Worm (Caenorhabditis elegans) whole organism, early embryonic: ENCODE data around the gene mdf-2.

Experiments used
- B0310.2 ChIP-seq: sonication (generic microtip); optimal IDR thresholded peaks from 2 replicates; lab custom pipeline; 2016; ENCODE audit warnings: mild to moderate bottlenecking, missing genetic modification characterization, missing compliant biosample characterization
- F13C5.2 ChIP-seq: sonication (generic microtip); optimal IDR thresholded peaks from 2 replicates; lab custom pipeline; 2017; ENCODE audit warnings: mild to moderate bottlenecking, missing genetic modification characterization, inconsistent platforms, missing compliant biosample characterization
- aly-1 ChIP-seq: sonication (generic microtip); optimal IDR thresholded peaks from 2 replicates; lab custom pipeline; 2016; ENCODE audit warnings: missing genetic modification characterization, missing compliant biosample characterization
- ama-1 ChIP-seq: fragments of 150-350 bp; optimal IDR thresholded peaks from 2 replicates; lab custom pipeline; 2014
- ceh-13 ChIP-seq: fragments of 200-800 bp; sonication (Bioruptor generic); optimal IDR thresholded peaks from 2 replicates; lab custom pipeline; 2018; ENCODE audit warnings: mild to moderate bottlenecking, missing genetic modification characterization, missing compliant biosample characterization
- ceh-36 ChIP-seq: sonication (generic microtip); optimal IDR thresholded peaks from 2 replicates; lab custom pipeline; 2016; ENCODE audit warnings: missing genetic modification characterization, inconsistent platforms, missing compliant biosample characterization
- ets-7 ChIP-seq: sonication (generic microtip); optimal IDR thresholded peaks from 2 replicates; lab custom pipeline; 2016; ENCODE audit warnings: missing genotype, missing genetic modification characterization, missing compliant biosample characterization
- flt-1 ChIP-seq: fragments of 200-800 bp; sonication (Bioruptor generic); IDR thresholded peaks from 2 replicates; pipeline ENCODE4 v1.3.6; 2022; ENCODE audit warnings: missing genetic modification characterization, missing compliant biosample characterization
- hmbx-1 ChIP-seq: sonication (generic microtip); optimal IDR thresholded peaks from 2 replicates; lab custom pipeline; 2016; ENCODE audit warnings: mild to moderate bottlenecking, missing genetic modification characterization, missing compliant biosample characterization
- hmg-4 ChIP-seq: fragments of 200-800 bp; sonication (Bioruptor generic); optimal IDR thresholded peaks from 2 replicates; lab custom pipeline; 2018; ENCODE audit warnings: mild to moderate bottlenecking, missing genetic modification characterization, missing compliant biosample characterization
- hnd-1 ChIP-seq: sonication (generic microtip); optimal IDR thresholded peaks from 2 replicates; lab custom pipeline; 2016; ENCODE audit warnings: missing genetic modification characterization, missing compliant biosample characterization
- pes-1 ChIP-seq: fragments of 200-800 bp; sonication (Bioruptor generic); IDR thresholded peaks from 2 replicates; pipeline ENCODE4 v1.3.6; 2022; ENCODE audit warnings: missing genetic modification reagents, missing genetic modification characterization, missing compliant biosample characterization
- scrt-1 ChIP-seq: fragments of 200-800 bp; sonication (Bioruptor generic); IDR thresholded peaks from 2 replicates; pipeline ENCODE4 v1.3.6; 2022; ENCODE audit warnings: missing genetic modification characterization, missing compliant biosample characterization
- sea-1 ChIP-seq: fragments of 200-800 bp; sonication (Bioruptor generic); conservative IDR thresholded peaks from 2 replicates; pipeline ENCODE4 v1.3.6; 2022; ENCODE audit warnings: missing genetic modification characterization, missing compliant biosample characterization
- tbx-11 ChIP-seq: fragments of 200-800 bp; sonication (Bioruptor generic); IDR thresholded peaks from 2 replicates; pipeline ENCODE4 v1.3.6; 2022; ENCODE audit warnings: missing genetic modification characterization, missing compliant biosample characterization
- tbx-37 ChIP-seq: fragments of 200-800 bp; sonication (Bioruptor generic); conservative IDR thresholded peaks from 2 replicates; pipeline ENCODE4 v1.3.6; 2022; ENCODE audit warnings: missing genetic modification reagents, missing genetic modification characterization, missing compliant biosample characterization
- tra-4 ChIP-seq: sonication (generic microtip); optimal IDR thresholded peaks from 2 replicates; lab custom pipeline; 2017; ENCODE audit warnings: missing genetic modification characterization, missing compliant biosample characterization

The mdf-2 gene

DNA sequence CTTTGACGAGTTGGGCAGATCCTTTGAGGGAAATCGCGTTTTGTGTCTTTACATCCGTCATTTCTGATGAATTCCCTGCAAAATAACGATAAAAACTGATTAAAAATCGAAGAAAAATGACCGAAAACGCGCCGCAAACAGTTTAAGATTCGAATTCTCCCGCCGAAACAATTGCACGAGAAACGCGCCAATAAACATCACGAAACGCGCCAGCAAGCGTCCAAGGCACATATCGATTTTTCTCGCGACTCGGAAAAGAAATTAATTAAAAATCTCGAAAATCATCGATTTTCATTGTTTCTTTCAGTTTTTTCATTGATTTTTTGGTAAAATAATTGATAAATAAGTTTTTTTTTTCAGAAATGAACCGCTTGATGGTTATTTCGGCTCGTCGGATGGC is at the start of gene mdf-2, which contains the start of gene nduv-3:
mdf-2 (minus strand) TSS at position 176 of the 400 bp plus-strand sequence.
nduv-3 (plus strand) TSS at position 361 of the 400 bp plus-strand sequence.
- no peak for TF ChIP-seq hmbx-1 (tag; lab: Kevin White, UChicago)

DNA sequence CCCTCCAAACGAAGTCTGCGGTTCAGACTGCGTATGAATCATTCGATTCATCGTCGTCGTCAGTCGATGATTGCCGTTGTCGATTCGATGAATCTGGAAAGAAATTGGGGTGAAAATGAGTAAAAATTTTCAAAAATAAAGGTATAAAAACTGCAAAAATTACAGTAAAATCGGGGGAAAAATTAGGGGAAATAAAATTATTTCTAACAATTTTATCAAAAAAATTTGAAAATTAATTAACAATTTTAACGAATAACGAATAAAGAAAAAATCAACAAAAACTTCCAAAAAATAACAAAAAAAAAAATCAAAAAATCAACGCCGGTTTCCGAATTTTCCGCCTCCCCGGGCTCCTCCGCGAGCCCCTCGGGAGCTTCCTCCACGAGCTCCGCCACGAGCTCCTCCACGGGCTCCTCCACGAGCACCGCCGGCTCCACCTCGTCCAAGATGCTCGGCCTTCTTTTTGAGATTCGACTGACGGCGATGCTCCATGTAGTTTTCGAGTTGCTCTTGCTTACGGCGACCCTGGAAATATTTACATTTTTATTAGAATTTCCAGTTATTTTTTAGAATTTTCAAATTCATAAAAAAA is 47.9 kb upstream of the mdf-2 start, which contains the start of gene egrh-3:
egrh-3 (minus strand) TSS at position 51 of the 592 bp plus-strand sequence.
- TF ChIP-seq aly-1 = no peak
- TF ChIP-seq hmg-4 (GFP tag; lab: Kevin White, UChicago) = no peak
- TF ChIP-seq hnd-1 (tag; lab: Kevin White, UChicago) = no peak
- TF ChIP-seq ceh-13 = no peak
- TF ChIP-seq sea-1 (GFP tag; lab: Robert Waterston, UW) = no peak
- TF ChIP-seq pes-1 (GFP tag; lab: Robert Waterston, UW) = no peak
- no peak for TF ChIP-seq F13C5.2 (tag; lab: Kevin White, UChicago)
- TF ChIP-seq ets-7 = no peak
- no peak for TF ChIP-seq hmbx-1 (tag; lab: Kevin White, UChicago)
- TF ChIP-seq tbx-37 (GFP tag; lab: Robert Waterston, UW) = no peak
- TF ChIP-seq tra-4 (tag; lab: Kevin White, UChicago) = no peak
- no peak for TF ChIP-seq B0310.2 (tag; lab: Kevin White, UChicago)
- TF ChIP-seq flt-1 (GFP tag; lab: Robert Waterston, UW) = no peak
- no peak for TF ChIP-seq tbx-11 (GFP tag; lab: Robert Waterston, UW)

DNA sequence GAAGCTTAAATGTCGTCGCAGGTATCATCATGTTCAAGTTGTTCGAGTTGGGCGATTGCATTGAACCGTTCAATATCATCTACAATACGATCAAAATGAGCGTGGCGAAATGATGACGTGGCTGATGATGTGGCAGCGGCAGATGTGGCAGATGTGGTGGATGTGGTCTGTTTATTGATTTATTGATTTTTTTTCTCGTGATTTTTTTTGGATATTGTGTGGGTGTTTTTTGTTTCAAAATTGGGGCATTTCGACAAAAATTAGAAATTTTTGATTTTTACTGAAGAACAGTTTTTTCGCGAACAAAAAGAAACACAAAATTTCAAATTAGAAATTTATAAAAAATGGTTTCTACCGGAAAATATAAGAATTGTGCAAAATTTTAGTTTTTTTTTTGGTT is 39.4 kb upstream of the mdf-2 start:
- no peak for TF ChIP-seq scrt-1 (GFP tag; lab: Robert Waterston, UW)
- TF ChIP-seq tbx-11 (GFP tag; lab: Robert Waterston, UW) = no peak
- TF ChIP-seq B0310.2 (tag; lab: Kevin White, UChicago) = no peak
- no peak for TF ChIP-seq ets-7
- TF ChIP-seq aly-1 = no peak
- no peak for TF ChIP-seq ama-1 (lab: Kevin White, UChicago)
- TF ChIP-seq F13C5.2 (tag; lab: Kevin White, UChicago) = no peak
- TF ChIP-seq ceh-13 = no peak
- TF ChIP-seq hnd-1 (tag; lab: Kevin White, UChicago) = no peak
- TF ChIP-seq hmg-4 (GFP tag; lab: Kevin White, UChicago) = no peak
- TF ChIP-seq tbx-37 (GFP tag; lab: Robert Waterston, UW) = no peak
- TF ChIP-seq flt-1 (GFP tag; lab: Robert Waterston, UW) = no peak
- TF ChIP-seq pes-1 (GFP tag; lab: Robert Waterston, UW) = no peak
- TF ChIP-seq ceh-36 (tag; lab: Kevin White, UChicago) = no peak
- TF ChIP-seq hmbx-1 (tag; lab: Kevin White, UChicago) = no peak

DNA sequence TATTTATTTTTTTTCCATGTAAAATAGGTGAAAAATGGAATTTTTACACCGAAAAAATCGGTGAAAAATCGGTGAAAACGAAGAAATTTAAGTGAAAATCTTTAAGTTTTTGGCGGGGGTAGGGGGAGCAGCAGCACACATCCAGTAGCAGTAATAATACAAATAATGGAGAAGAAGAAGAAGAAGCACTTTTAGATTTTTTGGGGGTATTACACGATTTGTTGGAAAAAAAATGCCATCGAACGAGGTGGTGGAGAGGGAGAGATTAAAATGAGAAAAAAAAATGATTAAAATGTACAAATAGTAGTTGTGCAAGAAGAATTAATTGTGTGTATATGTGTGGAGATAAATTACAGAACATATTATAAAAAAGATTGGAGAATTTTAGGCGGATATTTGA is 37.2 kb upstream of the mdf-2 start:
- no peak for TF ChIP-seq tra-4 (tag; lab: Kevin White, UChicago)
- no peak for TF ChIP-seq tbx-37 (GFP tag; lab: Robert Waterston, UW)
- no peak for TF ChIP-seq tbx-11 (GFP tag; lab: Robert Waterston, UW)
- no peak for TF ChIP-seq hnd-1 (tag; lab: Kevin White, UChicago)
- no peak for TF ChIP-seq ama-1 (lab: Kevin White, UChicago)
- TF ChIP-seq ets-7 = no peak
- TF ChIP-seq hmg-4 (GFP tag; lab: Kevin White, UChicago) = no peak
- no peak for TF ChIP-seq scrt-1 (GFP tag; lab: Robert Waterston, UW)
- TF ChIP-seq B0310.2 (tag; lab: Kevin White, UChicago) = no peak
- TF ChIP-seq pes-1 (GFP tag; lab: Robert Waterston, UW) = no peak
- TF ChIP-seq ceh-36 (tag; lab: Kevin White, UChicago) = no peak
- TF ChIP-seq hmbx-1 (tag; lab: Kevin White, UChicago) = no peak
- no peak for TF ChIP-seq ceh-13
- TF ChIP-seq flt-1 (GFP tag; lab: Robert Waterston, UW) = no peak
- no peak for TF ChIP-seq aly-1
- TF ChIP-seq sea-1 (GFP tag; lab: Robert Waterston, UW) = no peak
- no peak for TF ChIP-seq F13C5.2 (tag; lab: Kevin White, UChicago)

DNA sequence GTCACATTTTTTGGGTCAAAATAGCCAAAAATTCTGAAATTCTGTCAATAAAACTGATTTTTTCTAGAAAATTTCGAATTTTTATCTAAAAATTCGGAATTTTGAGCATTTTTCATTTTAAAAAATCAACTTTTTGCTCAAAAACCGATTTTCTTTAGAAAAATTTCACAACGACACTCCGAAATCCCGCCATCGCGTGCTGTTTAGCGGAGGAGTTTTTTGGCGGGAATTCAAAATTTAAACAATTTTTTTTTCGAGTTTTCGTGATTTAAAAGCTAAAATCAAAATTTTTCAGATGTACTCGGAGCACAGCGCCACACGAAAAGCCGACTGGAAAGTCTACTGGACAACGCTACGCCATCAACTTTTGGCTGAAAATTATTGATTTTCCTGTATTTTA is 36.8 kb upstream of the mdf-2 start:
- TF ChIP-seq F13C5.2 (tag; lab: Kevin White, UChicago) (no peak), ceh-36 (tag; lab: Kevin White, UChicago) (no peak), aly-1 (no peak), hnd-1 (tag; lab: Kevin White, UChicago) (no peak), scrt-1 (GFP tag; lab: Robert Waterston, UW) (no peak), tbx-37 (GFP tag; lab: Robert Waterston, UW) (no peak), tbx-11 (GFP tag; lab: Robert Waterston, UW) (no peak), ama-1 (lab: Kevin White, UChicago) (no peak), sea-1 (GFP tag; lab: Robert Waterston, UW) (no peak), ceh-13 (no peak), pes-1 (GFP tag; lab: Robert Waterston, UW) (no peak), hmbx-1 (tag; lab: Kevin White, UChicago) (no peak), B0310.2 (tag; lab: Kevin White, UChicago) (no peak), flt-1 (GFP tag; lab: Robert Waterston, UW) (no peak), tra-4 (tag; lab: Kevin White, UChicago) (no peak), ets-7 (no peak)

DNA sequence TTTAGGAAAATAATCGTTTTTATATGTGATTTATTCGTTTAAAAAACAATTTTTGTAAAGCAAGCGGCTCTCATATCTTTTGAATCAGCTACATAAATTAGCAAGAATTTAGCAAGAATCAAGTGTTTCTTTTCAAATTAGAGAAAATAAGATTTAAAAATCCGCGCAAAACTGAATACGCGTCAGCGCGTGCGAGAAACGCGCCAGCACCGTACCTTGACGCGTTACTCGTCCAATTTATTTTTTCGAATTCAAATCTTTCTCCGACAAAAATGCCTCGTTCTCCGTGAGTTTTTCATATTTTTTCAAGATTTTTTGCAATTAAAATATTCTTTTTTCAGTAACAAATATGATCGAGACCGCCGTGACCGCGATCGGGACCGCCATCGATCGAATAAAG is 35.4 kb upstream of the mdf-2 start, which contains the start of gene Y94H6A.3:
Y94H6A.3 (plus strand) TSS at position 232 of the 400 bp plus-strand sequence.
- no peak for TF ChIP-seq tbx-11 (GFP tag; lab: Robert Waterston, UW)
- no peak for TF ChIP-seq ceh-13
- TF ChIP-seq flt-1 (GFP tag; lab: Robert Waterston, UW) = peak; percentile 51; the same call in 1 of the 2 replicates
- TF ChIP-seq ceh-36 (tag; lab: Kevin White, UChicago) = no peak
- TF ChIP-seq hmbx-1 (tag; lab: Kevin White, UChicago) = no peak
- no peak for TF ChIP-seq sea-1 (GFP tag; lab: Robert Waterston, UW)
- no peak for TF ChIP-seq hmg-4 (GFP tag; lab: Kevin White, UChicago)
- TF ChIP-seq B0310.2 (tag; lab: Kevin White, UChicago) = no peak
- no peak for TF ChIP-seq pes-1 (GFP tag; lab: Robert Waterston, UW)
- no peak for TF ChIP-seq ama-1 (lab: Kevin White, UChicago)
- TF ChIP-seq hnd-1 (tag; lab: Kevin White, UChicago) = no peak
- no peak for TF ChIP-seq scrt-1 (GFP tag; lab: Robert Waterston, UW)
- TF ChIP-seq F13C5.2 (tag; lab: Kevin White, UChicago) = peak; percentile 69
- TF ChIP-seq tbx-37 (GFP tag; lab: Robert Waterston, UW) = no peak
